Worm (Caenorhabditis elegans): Measurements from ENCODE around the gene spp-26.
"Not testable (repeated sequence)": the region's sequence is repeated elsewhere in the genome, so short reads cannot be mapped to it uniquely, and the experiment has no call there.

Gene spp-26

DNA sequence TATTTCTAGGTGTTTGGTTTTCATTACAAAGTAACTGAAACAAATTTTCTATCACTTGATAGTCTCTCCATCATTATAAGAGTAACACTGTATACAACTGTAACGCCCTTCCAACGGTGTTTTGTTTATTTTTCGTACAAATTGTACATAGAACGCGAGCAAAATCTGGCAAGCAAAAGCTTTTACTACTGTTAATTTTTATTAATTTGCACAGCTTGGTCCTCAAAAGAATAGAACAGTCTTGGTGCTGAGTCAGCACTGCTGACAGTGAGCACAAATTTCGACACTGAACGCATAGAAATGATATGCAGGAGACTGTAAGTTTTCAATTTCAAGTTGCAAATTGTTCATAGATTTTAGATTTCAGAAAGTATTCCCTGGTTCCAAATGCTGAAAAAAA is 31.3 kb upstream of the spp-26 start, which contains the start of gene ZK1055.2:
Gene ZK1055.2, plus strand, starts transcription at position 301 of the 400 bp plus-strand sequence.
- TF ChIP-seq ceh-19 (GFP tag; optimal IDR thresholded peaks at IDR 0.05) (no peak), pha-2 (tag; optimal IDR thresholded peaks at IDR 0.05) (no peak), eyg-1 (tag; optimal IDR thresholded peaks at IDR 0.05) (no peak), mec-3 (tag; optimal IDR thresholded peaks at IDR 0.05; ENCODE audit: borderline replicate concordance) (no peak)

DNA sequence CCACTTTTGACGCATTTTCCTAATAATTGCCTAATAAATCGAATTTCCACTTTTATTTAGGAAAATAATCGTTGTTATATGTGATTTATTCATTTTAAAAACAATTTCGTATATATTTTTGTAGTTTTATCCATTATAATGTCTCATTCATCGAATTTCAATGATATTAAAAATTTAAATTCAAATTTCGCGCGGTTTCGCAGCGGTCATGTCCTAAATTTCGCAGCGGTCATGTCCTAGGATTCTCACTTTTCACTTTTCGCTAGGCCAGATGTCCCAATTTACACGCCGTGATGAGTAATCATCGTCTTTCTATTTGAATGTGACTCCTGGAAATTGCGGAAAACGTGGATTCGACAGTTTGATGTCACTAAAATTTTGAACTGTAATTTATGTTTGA is 22.8 kb upstream of the spp-26 start, which contains the start of gene ZK1055.4:
Gene ZK1055.4, plus strand, starts transcription at position 301 of the 400 bp plus-strand sequence.
- TF ChIP-seq ceh-48, lin-11, tbx-2 (tag; optimal IDR thresholded peaks at IDR 0.05): not testable (repeated sequence)

DNA sequence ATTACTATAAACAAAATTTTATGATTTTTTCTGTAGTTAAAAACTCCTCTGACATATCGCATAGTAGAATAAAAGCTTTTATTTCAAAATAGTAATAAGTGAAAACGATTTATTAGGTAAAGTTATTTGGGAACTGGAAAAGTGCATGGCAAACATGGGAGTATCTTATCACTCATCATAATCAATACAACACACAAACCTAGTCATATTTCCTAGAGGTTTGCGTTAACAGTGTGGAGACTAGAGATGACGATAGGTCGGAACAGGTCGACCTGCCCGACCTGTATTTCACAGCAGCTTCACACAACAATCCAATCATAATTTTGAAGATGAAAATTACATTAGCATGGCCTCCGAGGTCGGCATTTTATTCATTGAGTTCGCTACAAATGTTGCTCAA is 21.0 kb upstream of the spp-26 start, which contains the start of gene EGAP9.3:
Gene EGAP9.3, minus strand, starts transcription at position 131 of the 400 bp plus-strand sequence.
- TF ChIP-seq eyg-1 (tag; optimal IDR thresholded peaks at IDR 0.05), result no peak
- no peak for TF ChIP-seq nhr-11 (tag; optimal IDR thresholded peaks at IDR 0.05)
- no peak for TF ChIP-seq ceh-18 (tag; optimal IDR thresholded peaks at IDR 0.05)
- no peak for TF ChIP-seq dmd-4 (tag; optimal IDR thresholded peaks at IDR 0.05; ENCODE audit: borderline replicate concordance)
- no peak for TF ChIP-seq K09A11.1 (tag; optimal IDR thresholded peaks at IDR 0.05; ENCODE audit: insufficient read depth)
- no peak for TF ChIP-seq madf-2 (tag; optimal IDR thresholded peaks at IDR 0.05)
- TF ChIP-seq ceh-22 (tag; optimal IDR thresholded peaks at IDR 0.05), result no peak
- TF ChIP-seq unc-55 (GFP tag; optimal IDR thresholded peaks at IDR 0.05), result no peak
- TF ChIP-seq elt-2 (tag; optimal IDR thresholded peaks at IDR 0.05), result no peak
- no peak for TF ChIP-seq npax-4 (tag; optimal IDR thresholded peaks at IDR 0.05)
- no peak for TF ChIP-seq syd-9 (tag; optimal IDR thresholded peaks at IDR 0.05)
- no peak for TF ChIP-seq lim-6 (tag; optimal IDR thresholded peaks at IDR 0.05)
- no peak for TF ChIP-seq unc-3 (GFP tag; conservative IDR thresholded peaks at IDR 0.05)
- no peak for TF ChIP-seq unc-3 (tag; optimal IDR thresholded peaks at IDR 0.05)
- no peak for TF ChIP-seq mec-3 (tag; optimal IDR thresholded peaks at IDR 0.05; ENCODE audit: borderline replicate concordance)
- TF ChIP-seq dve-1 (tag; optimal IDR thresholded peaks at IDR 0.05), result no peak
- no peak for TF ChIP-seq fax-1 (tag; optimal IDR thresholded peaks at IDR 0.05)
- TF ChIP-seq pag-3 (tag; optimal IDR thresholded peaks at IDR 0.05; ENCODE audit: borderline replicate concordance), result no peak
- TF ChIP-seq fkh-6 (tag; optimal IDR thresholded peaks at IDR 0.05), result no peak
- no peak for TF ChIP-seq ceh-14 (tag; optimal IDR thresholded peaks at IDR 0.05)
- no peak for TF ChIP-seq K02D7.2 (tag; optimal IDR thresholded peaks at IDR 0.05)

ce11 chrV:6576567-6576966 is 17.6 kb upstream of the spp-26 start, which contains the start of gene EGAP9.4:
Gene EGAP9.4 (plus strand): TSS chrV:6576867.
- no peak for TF ChIP-seq ahr-1 (tag; optimal IDR thresholded peaks at IDR 0.05)
- TF ChIP-seq K02D7.2 (tag; optimal IDR thresholded peaks at IDR 0.05), result no peak
- TF ChIP-seq C38D4.7 (GFP tag; optimal IDR thresholded peaks at IDR 0.05), result no peak
- TF ChIP-seq che-1 (tag; optimal IDR thresholded peaks at IDR 0.05), result no peak
- no peak for TF ChIP-seq K09A11.1 (tag; optimal IDR thresholded peaks at IDR 0.05; ENCODE audit: insufficient read depth)
- no peak for TF ChIP-seq sox-4 (tag; optimal IDR thresholded peaks at IDR 0.05)
- TF ChIP-seq ref-2 (tag; optimal IDR thresholded peaks at IDR 0.05), result no peak
- no peak for TF ChIP-seq ceh-2 (tag; optimal IDR thresholded peaks at IDR 0.05)
- no peak for TF ChIP-seq sdc-2 (tag; optimal IDR thresholded peaks at IDR 0.05)
- TF ChIP-seq T23F11.4 (GFP tag; optimal IDR thresholded peaks at IDR 0.05), result no peak
- TF ChIP-seq zip-5 (tag; optimal IDR thresholded peaks at IDR 0.05), result no peak
- no peak for TF ChIP-seq eyg-1 (tag; optimal IDR thresholded peaks at IDR 0.05)
- TF ChIP-seq pha-4 (tag; optimal IDR thresholded peaks at IDR 0.05), result no peak
- no peak for TF ChIP-seq pag-3 (tag; optimal IDR thresholded peaks at IDR 0.05; ENCODE audit: borderline replicate concordance)
- TF ChIP-seq fkh-10 (GFP tag; optimal IDR thresholded peaks at IDR 0.05), result no peak
- no peak for TF ChIP-seq hlh-30 (tag; optimal IDR thresholded peaks at IDR 0.05; ENCODE audit: insufficient read depth)
- no peak for TF ChIP-seq ttx-3 (tag; optimal IDR thresholded peaks at IDR 0.05)
- no peak for TF ChIP-seq ceh-30 (tag; optimal IDR thresholded peaks at IDR 0.05)

All from whole organism, late embryonic.